Fruit fly (Drosophila melanogaster): ENCODE results near the gene Zw10.

DNA sequence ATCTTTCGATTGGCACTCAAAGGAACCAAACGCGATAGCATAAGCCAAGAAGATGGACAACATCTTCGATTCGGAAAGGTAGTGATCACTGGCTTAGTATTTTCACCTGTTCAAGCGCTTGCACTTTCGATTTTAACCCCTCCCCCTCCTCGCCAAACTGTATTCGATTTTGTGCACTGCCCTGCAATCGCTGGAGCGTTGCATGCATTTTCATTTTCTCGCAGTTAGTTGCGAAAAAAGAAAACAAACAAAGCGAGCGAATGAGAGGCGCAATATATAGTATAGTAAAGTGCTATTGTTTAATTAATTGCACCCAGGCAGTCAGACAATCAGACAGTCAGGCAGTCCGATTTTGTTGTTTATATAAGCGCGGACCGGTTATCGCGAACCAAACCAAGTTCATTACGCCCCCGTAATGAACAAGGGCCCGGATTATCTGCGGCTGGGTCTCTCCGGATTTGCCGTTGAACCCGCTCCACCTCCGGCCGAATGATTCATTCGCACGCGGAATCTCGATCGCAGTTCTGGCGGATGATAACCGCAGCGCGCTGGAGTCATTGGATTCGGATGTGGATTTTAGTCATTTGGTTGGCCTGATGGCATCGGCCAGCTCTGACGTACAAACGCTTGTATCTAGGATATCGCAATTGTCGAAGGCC, 10.8 kb upstream of the Zw10 start:
- TF ChIP-seq lov (optimal IDR thresholded peaks at IDR 0.05) (no peak), lov (GFP tag; IDR thresholded peaks at IDR 0.05) (no peak), Lhr (GFP tag; optimal IDR thresholded peaks at IDR 0.05) (no peak), Hr78 (GFP tag; optimal IDR thresholded peaks at IDR 0.05) (no peak), CkIIα-i1 (GFP tag; IDR thresholded peaks at IDR 0.05) (no peak), CG16863 (GFP tag; optimal IDR thresholded peaks at IDR 0.05) (no peak), Bgb (GFP tag; IDR thresholded peaks at IDR 0.05; ENCODE audit: partially characterized antibody) (no peak), Dfd (GFP tag; optimal IDR thresholded peaks at IDR 0.05) (no peak), Dll (GFP tag; IDR thresholded peaks at IDR 0.05; ENCODE audit: partially characterized antibody) (no peak), CG6654 (GFP tag; optimal IDR thresholded peaks at IDR 0.05) (no peak), bbx (GFP tag; IDR thresholded peaks at IDR 0.05; ENCODE audit: partially characterized antibody) (no peak), CG6175 (GFP tag; IDR thresholded peaks at IDR 0.05) (no peak)
